Fruit fly (Drosophila melanogaster) whole organism, prepupa: Measurements from ENCODE around the gene Cks85A.

ENCODE experiments used
- Blimp-1 ChIP-seq: fragments of 200-800 bp; sonication (Bioruptor generic); optimal IDR thresholded peaks from 3 replicates; lab custom pipeline; 2017; ENCODE audit warnings: missing biosample characterization, missing genetic modification characterization, mild to moderate bottlenecking, moderate library complexity, missing genetic modification reagents
- CG10631 ChIP-seq: fragments of 200-800 bp; sonication (Bioruptor generic); optimal IDR thresholded peaks from 2 replicates; lab custom pipeline; 2016; ENCODE audit warnings: missing biosample characterization, missing genetic modification characterization
- CG10669 ChIP-seq: fragments of 200-800 bp; sonication (Bioruptor generic); optimal IDR thresholded peaks from 3 replicates; lab custom pipeline; 2018; ENCODE audit warnings: missing biosample characterization, mild to moderate bottlenecking, missing genetic modification characterization, moderate library complexity
- CG11294 ChIP-seq: fragments of 200-800 bp; sonication (Bioruptor generic); IDR thresholded peaks from 2 replicates; pipeline ENCODE4 v1.3.6; 2022; ENCODE audit warnings: missing biosample characterization, missing genetic modification characterization
- CG11762 ChIP-seq: fragments of 200-800 bp; sonication (Bioruptor generic); optimal IDR thresholded peaks from 3 replicates; lab custom pipeline; 2016; ENCODE audit warnings: missing biosample characterization, missing genetic modification characterization; ENCODE audit not compliant: insufficient read depth
- CG11902 ChIP-seq: fragments of 200-800 bp; sonication (Bioruptor generic); optimal IDR thresholded peaks from 3 replicates; lab custom pipeline; 2016; ENCODE audit warnings: missing biosample characterization, missing genetic modification characterization
- CG15336 ChIP-seq: fragments of 200-800 bp; sonication (Bioruptor generic); IDR thresholded peaks from 2 replicates; pipeline ENCODE4 v1.3.6; 2022; ENCODE audit warnings: missing biosample characterization, missing genetic modification characterization
- CG1621 ChIP-seq: fragments of 200-800 bp; sonication (Bioruptor generic); optimal IDR thresholded peaks from 3 replicates; lab custom pipeline; 2018; ENCODE audit warnings: missing biosample characterization, mild to moderate bottlenecking, missing genetic modification characterization
- CG31627 ChIP-seq: fragments of 200-800 bp; sonication (Bioruptor generic); optimal IDR thresholded peaks from 3 replicates; lab custom pipeline; 2016; ENCODE audit warnings: missing biosample characterization, missing genetic modification characterization
- CG32006 ChIP-seq: fragments of 200-800 bp; sonication (Bioruptor generic); optimal IDR thresholded peaks from 3 replicates; lab custom pipeline; 2017; ENCODE audit warnings: missing biosample characterization, mild to moderate bottlenecking, missing genetic modification characterization
- CG34406 ChIP-seq: fragments of 200-800 bp; sonication (Bioruptor generic); optimal IDR thresholded peaks from 3 replicates; lab custom pipeline; 2016; ENCODE audit warnings: missing biosample characterization, missing genetic modification characterization
- CG3919 ChIP-seq: fragments of 200-800 bp; sonication (Bioruptor generic); optimal IDR thresholded peaks from 3 replicates; lab custom pipeline; 2016; ENCODE audit warnings: missing biosample characterization, missing genetic modification characterization
- CG4318 ChIP-seq: fragments of 200-800 bp; sonication (Bioruptor generic); optimal IDR thresholded peaks from 3 replicates; lab custom pipeline; 2017; ENCODE audit warnings: missing biosample characterization, mild to moderate bottlenecking, missing genetic modification characterization
- CG6163 ChIP-seq: fragments of 200-800 bp; sonication (Bioruptor generic); IDR thresholded peaks from 3 replicates; pipeline ENCODE4 v1.3.6; 2022; ENCODE audit warnings: missing biosample characterization, missing genetic modification characterization
- CG6792 ChIP-seq: fragments of 200-800 bp; sonication (Bioruptor generic); optimal IDR thresholded peaks from 3 replicates; lab custom pipeline; 2016; ENCODE audit warnings: missing biosample characterization, missing genetic modification characterization
- CG6808 ChIP-seq: fragments of 200-800 bp; sonication (Bioruptor generic); optimal IDR thresholded peaks from 3 replicates; lab custom pipeline; 2017; ENCODE audit warnings: missing biosample characterization, missing genetic modification characterization, mild to moderate bottlenecking, moderate library complexity, missing genetic modification reagents
- CG6854 ChIP-seq: fragments of 200-800 bp; sonication (Bioruptor generic); optimal IDR thresholded peaks from 2 replicates; lab custom pipeline; 2017; ENCODE audit warnings: missing biosample characterization, mild to moderate bottlenecking, missing genetic modification characterization
- CG8632 ChIP-seq: fragments of 200-800 bp; sonication (Bioruptor generic); optimal IDR thresholded peaks from 3 replicates; lab custom pipeline; 2016; ENCODE audit warnings: missing biosample characterization, missing genetic modification characterization
- CG9139 ChIP-seq: fragments of 200-800 bp; sonication (Bioruptor generic); optimal IDR thresholded peaks from 3 replicates; lab custom pipeline; 2017; ENCODE audit warnings: missing biosample characterization, mild to moderate bottlenecking, missing genetic modification characterization
- Eip75B ChIP-seq: fragments of 200-800 bp; sonication (Bioruptor generic); optimal IDR thresholded peaks from 3 replicates; lab custom pipeline; 2016; ENCODE audit warnings: missing biosample characterization, missing genetic modification characterization
- Eip78C ChIP-seq: fragments of 200-800 bp; sonication (Bioruptor generic); peaks from one replicate; lab custom pipeline; 2016; ENCODE audit warnings: missing biosample characterization, missing genetic modification characterization
- Eip93F ChIP-seq: fragments of 200-800 bp; sonication (Bioruptor generic); optimal IDR thresholded peaks from 2 replicates; lab custom pipeline; 2016; ENCODE audit warnings: missing biosample characterization, mild to moderate bottlenecking, missing genetic modification characterization
- Ets96B ChIP-seq: fragments of 200-800 bp; optimal IDR thresholded peaks from 2 replicates; lab custom pipeline; 2019; ENCODE audit warnings: missing biosample characterization, mild to moderate bottlenecking, missing genetic modification characterization, moderate library complexity
- Gug ChIP-seq: fragments of 200-800 bp; sonication (Bioruptor generic); IDR thresholded peaks from 2 replicates; pipeline ENCODE4 v1.3.6; 2022; ENCODE audit warnings: missing biosample characterization, missing genetic modification characterization
- Hr38 ChIP-seq: sonication (Bioruptor generic); optimal IDR thresholded peaks from 2 replicates; lab custom pipeline; 2016; ENCODE audit warnings: missing biosample characterization, missing genetic modification characterization
- Hr39 ChIP-seq: fragments of 200-800 bp; sonication (Bioruptor generic); optimal IDR thresholded peaks from 2 replicates; lab custom pipeline; 2016; ENCODE audit warnings: missing biosample characterization, missing genetic modification characterization
- Hr4 ChIP-seq: fragments of 200-800 bp; sonication (Bioruptor generic); optimal IDR thresholded peaks from 3 replicates; lab custom pipeline; 2016; ENCODE audit warnings: missing biosample characterization, missing genetic modification characterization
- Lpt ChIP-seq: fragments of 200-800 bp; sonication (Bioruptor generic); optimal IDR thresholded peaks from 3 replicates; lab custom pipeline; 2016; ENCODE audit warnings: missing biosample characterization, missing genetic modification characterization
- Met ChIP-seq: fragments of 200-800 bp; sonication (Bioruptor generic); optimal IDR thresholded peaks from 3 replicates; lab custom pipeline; 2016; ENCODE audit warnings: missing biosample characterization, missing genetic modification characterization
- Smox ChIP-seq: fragments of 200-800 bp; sonication (Bioruptor generic); optimal IDR thresholded peaks from 3 replicates; lab custom pipeline; 2016; ENCODE audit warnings: missing biosample characterization, missing genetic modification characterization
- Sox102F ChIP-seq: fragments of 200-800 bp; sonication (Bioruptor generic); optimal IDR thresholded peaks from 2 replicates; lab custom pipeline; 2016; ENCODE audit warnings: missing biosample characterization, mild to moderate bottlenecking, missing genetic modification characterization
- Sox15 ChIP-seq: fragments of 200-800 bp; sonication (Bioruptor generic); optimal IDR thresholded peaks from 3 replicates; lab custom pipeline; 2016; ENCODE audit warnings: missing biosample characterization, missing genetic modification characterization
- cyc ChIP-seq: fragments of 200-800 bp; sonication (Bioruptor generic); optimal IDR thresholded peaks from 3 replicates; lab custom pipeline; 2016; ENCODE audit warnings: missing biosample characterization, missing genetic modification characterization
- esn ChIP-seq: fragments of 200-800 bp; sonication (Bioruptor generic); optimal IDR thresholded peaks from 2 replicates; lab custom pipeline; 2016; ENCODE audit warnings: missing biosample characterization, mild to moderate bottlenecking, missing genetic modification characterization, moderate library complexity
- fd59A ChIP-seq: fragments of 200-800 bp; sonication (Bioruptor generic); optimal IDR thresholded peaks from 2 replicates; lab custom pipeline; 2017; ENCODE audit warnings: missing biosample characterization, mild to moderate bottlenecking, missing genetic modification characterization, missing genetic modification reagents
- fd85E ChIP-seq: fragments of 200-800 bp; sonication (Bioruptor generic); optimal IDR thresholded peaks from 3 replicates; lab custom pipeline; 2016; ENCODE audit warnings: missing biosample characterization, missing genetic modification characterization
- lz ChIP-seq: fragments of 200-800 bp; sonication (Bioruptor generic); optimal IDR thresholded peaks from 3 replicates; lab custom pipeline; 2016; ENCODE audit warnings: missing biosample characterization, missing genetic modification characterization
- net ChIP-seq: fragments of 200-800 bp; sonication (Bioruptor generic); optimal IDR thresholded peaks from 3 replicates; lab custom pipeline; 2016; ENCODE audit warnings: missing biosample characterization, missing genetic modification characterization
- pdm3 ChIP-seq: fragments of 200-800 bp; sonication (Bioruptor generic); optimal IDR thresholded peaks from 3 replicates; lab custom pipeline; 2016; ENCODE audit warnings: missing biosample characterization, missing genetic modification characterization
- salr ChIP-seq, 2 experiments: fragments of 200-800 bp; sonication (Bioruptor generic); optimal IDR thresholded peaks; 3 replicates each; lab custom pipeline; 2016 to 2018; ENCODE audit warnings: missing biosample characterization in 2 of 2, missing genetic modification characterization in 2 of 2, mild to moderate bottlenecking in 1 of 2
- spab ChIP-seq: fragments of 200-800 bp; sonication (Bioruptor generic); optimal IDR thresholded peaks from 2 replicates; lab custom pipeline; 2017; ENCODE audit warnings: missing biosample characterization, mild to moderate bottlenecking, missing genetic modification characterization, missing genetic modification reagents
- ss ChIP-seq, 2 experiments: fragments of 200-800 bp; sonication (Bioruptor generic); optimal IDR thresholded peaks; 2 replicates in 1 of 2; 3 replicates in 1 of 2; lab custom pipeline; 2017 to 2018; ENCODE audit warnings: mild to moderate bottlenecking in 2 of 2, missing biosample characterization in 2 of 2, missing genetic modification characterization in 2 of 2, moderate library complexity in 1 of 2
- topi ChIP-seq: fragments of 200-800 bp; sonication (Bioruptor generic); optimal IDR thresholded peaks from 3 replicates; lab custom pipeline; 2016; ENCODE audit warnings: missing biosample characterization, missing genetic modification characterization
- vri ChIP-seq: fragments of 200-800 bp; sonication (Bioruptor generic); optimal IDR thresholded peaks from 3 replicates; lab custom pipeline; 2016; ENCODE audit warnings: missing biosample characterization, mild to moderate bottlenecking, missing genetic modification characterization

Cks85A gene

DNA sequence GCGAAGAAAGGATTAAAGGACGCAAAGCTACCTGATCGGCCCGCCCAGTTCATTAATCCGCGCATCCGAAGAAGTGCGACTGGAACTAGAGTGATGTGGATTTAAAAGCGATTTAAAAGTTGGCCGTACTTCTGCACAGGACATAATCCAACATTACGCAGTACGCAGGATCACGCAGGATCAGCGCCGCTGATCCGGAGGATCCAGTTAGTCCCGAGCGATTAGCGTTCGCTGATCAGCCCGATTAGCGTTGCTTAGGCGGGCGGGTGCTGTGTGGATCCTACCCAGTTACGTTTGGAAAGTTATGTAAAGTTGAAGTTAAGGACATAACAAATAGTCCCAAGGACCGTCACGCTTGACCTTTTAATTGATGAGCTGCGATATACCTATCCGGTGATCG lies 19.0 kb downstream of the Cks85A start:
- no peak for TF ChIP-seq Smox (GFP tag; lab: Kevin White, UChicago)
- no peak for TF ChIP-seq Sox102F
- TF ChIP-seq CG6854 (GFP tag; lab: Kevin White, UChicago), result no peak
- TF ChIP-seq CG34406 (GFP tag; lab: Kevin White, UChicago), result no peak
- no peak for TF ChIP-seq Eip78C
- no peak for TF ChIP-seq CG4318 (GFP tag; lab: Kevin White, UChicago)
- TF ChIP-seq salr (GFP tag; optimal IDR thresholded peaks at IDR 0.05; lab: Kevin White, UChicago), result no peak
- no peak for TF ChIP-seq CG10631
- TF ChIP-seq pdm3 (GFP tag; lab: Kevin White, UChicago), result no peak
- no peak for TF ChIP-seq CG11294 (GFP tag; lab: Robert Waterston, UW)
- no peak for TF ChIP-seq CG11902
- TF ChIP-seq, all 60 proteins: peak for 0

- no peak for TF ChIP-seq net
- TF ChIP-seq CG15336, result no peak
- TF ChIP-seq CG6854 (GFP tag; lab: Kevin White, UChicago), result no peak
- TF ChIP-seq CG11762 (GFP tag; lab: Kevin White, UChicago), result no peak
- TF ChIP-seq Hr4 (GFP tag; lab: Kevin White, UChicago), result no peak
- no peak for TF ChIP-seq CG31627 (GFP tag; lab: Kevin White, UChicago)
- no peak for TF ChIP-seq CG10631
- no peak for TF ChIP-seq Smox (GFP tag; lab: Kevin White, UChicago)
- no peak for TF ChIP-seq CG11294 (GFP tag; lab: Robert Waterston, UW)
- no peak for TF ChIP-seq esn (GFP tag; lab: Kevin White, UChicago)
- no peak for TF ChIP-seq Ets96B
- TF ChIP-seq Eip78C, result no peak
- no peak for TF ChIP-seq topi (GFP tag; lab: Kevin White, UChicago)
- no peak for TF ChIP-seq Eip75B
- no peak for TF ChIP-seq Gug (GFP tag; lab: Robert Waterston, UW)
These were observed 20.4 kb downstream of the Cks85A start, which contains the start of gene hb for dm6 chr3R:8697772-8698259. Gene hb, minus strand, starts transcription at chr3R:8697822.

DNA sequence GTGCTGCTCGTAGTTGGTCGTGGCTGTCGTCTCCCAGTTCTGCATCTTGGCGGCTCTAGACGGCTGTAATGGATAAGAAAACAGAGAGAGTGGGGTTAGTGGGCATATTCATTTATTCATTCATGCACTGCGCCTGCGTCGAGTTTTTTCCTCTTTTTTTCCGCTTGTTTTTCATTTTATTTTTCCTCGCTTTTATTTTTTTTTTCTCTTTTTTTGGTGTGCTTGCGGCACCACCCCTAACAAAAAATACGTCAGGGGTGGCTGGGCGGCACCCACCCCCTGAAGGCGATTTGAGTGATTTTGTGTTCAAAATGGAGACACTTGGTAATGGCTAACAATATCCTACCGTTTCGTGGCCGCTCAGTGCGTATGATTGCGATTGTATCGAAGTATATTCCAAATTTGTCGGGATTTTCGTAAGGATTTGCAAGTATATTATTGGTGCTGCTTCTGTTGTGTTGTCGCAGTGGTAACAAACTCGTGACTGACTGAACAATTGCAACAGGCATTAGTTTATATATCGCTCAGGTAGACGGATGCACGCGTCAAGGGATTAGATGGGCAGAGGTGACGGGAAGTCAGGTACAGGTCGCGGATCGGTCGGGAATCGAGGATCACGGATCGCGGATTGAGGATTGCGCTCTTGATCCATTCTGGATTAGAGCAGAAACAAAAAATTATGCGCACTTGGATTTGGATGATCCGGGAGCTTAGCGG lies 24.0 kb downstream of the Cks85A start:
- TF ChIP-seq CG1621 (tag; lab: Kevin White, UChicago), result no peak
- TF ChIP-seq CG34406 (GFP tag; lab: Kevin White, UChicago), result peak; percentile 70
- TF ChIP-seq fd59A, result peak; percentile 42
- peak; percentile 68; the same call in 1 of the 2 replicates for TF ChIP-seq CG11294 (GFP tag; lab: Robert Waterston, UW)
- peak; percentile 91 to 94 for TF ChIP-seq ss (GFP tag; optimal IDR thresholded peaks at IDR 0.05; lab: Kevin White, UChicago)
- no peak for TF ChIP-seq Sox15 (GFP tag; lab: Kevin White, UChicago)
- TF ChIP-seq spab (GFP tag; lab: Kevin White, UChicago), result peak; percentile 88
- peak; percentile 47 for TF ChIP-seq CG10631
- peak; percentile 98 for TF ChIP-seq CG6163
- peak; percentile 21 for TF ChIP-seq fd85E (GFP tag; lab: Kevin White, UChicago)
- TF ChIP-seq Hr38, result no peak
- TF ChIP-seq lz, result no peak
- peak; percentile 67 for TF ChIP-seq Sox102F
- peak; percentile 56 for TF ChIP-seq vri
- TF ChIP-seq CG4318 (GFP tag; lab: Kevin White, UChicago), result peak; percentile 19
- peak; percentile 86 for TF ChIP-seq CG6808 (GFP tag; lab: Kevin White, UChicago)
- peak; percentile 77 for TF ChIP-seq pdm3 (GFP tag; lab: Kevin White, UChicago)
- TF ChIP-seq CG10669 (GFP tag; lab: Kevin White, UChicago), result peak; percentile 81
- no peak for TF ChIP-seq CG6854 (GFP tag; lab: Kevin White, UChicago)
- TF ChIP-seq Met (GFP tag; lab: Kevin White, UChicago), result peak; percentile 52
- no peak for TF ChIP-seq Eip78C
- TF ChIP-seq CG8632 (GFP tag; lab: Kevin White, UChicago), result peak; percentile 73
- no peak for TF ChIP-seq Eip93F (GFP tag; lab: Kevin White, UChicago)
- TF ChIP-seq CG3919 (GFP tag; lab: Kevin White, UChicago), result peak; percentile 80
- TF ChIP-seq cyc (GFP tag; lab: Kevin White, UChicago), result no peak
- TF ChIP-seq Hr4 (GFP tag; lab: Kevin White, UChicago), result peak; percentile 65
- no peak for TF ChIP-seq CG11902
- peak; percentile 16 for TF ChIP-seq CG6792 (GFP tag; lab: Kevin White, UChicago)
- TF ChIP-seq Lpt (GFP tag; lab: Kevin White, UChicago), result peak; percentile 87
- TF ChIP-seq Hr39 (GFP tag; lab: Kevin White, UChicago), result no peak
- peak; percentile 80 for TF ChIP-seq Gug (GFP tag; lab: Robert Waterston, UW)
- peak; percentile 95 for TF ChIP-seq CG9139 (GFP tag; lab: Kevin White, UChicago)
- peak; percentile 69 for TF ChIP-seq CG32006 (GFP tag; lab: Kevin White, UChicago)
- TF ChIP-seq Blimp-1 (GFP tag; lab: Kevin White, UChicago), result no peak
- peak; percentile 32 for TF ChIP-seq topi (GFP tag; lab: Kevin White, UChicago)
